Worm (Caenorhabditis elegans): ENCODE measurements around the gene bath-37.

The bath-37 gene

DNA sequence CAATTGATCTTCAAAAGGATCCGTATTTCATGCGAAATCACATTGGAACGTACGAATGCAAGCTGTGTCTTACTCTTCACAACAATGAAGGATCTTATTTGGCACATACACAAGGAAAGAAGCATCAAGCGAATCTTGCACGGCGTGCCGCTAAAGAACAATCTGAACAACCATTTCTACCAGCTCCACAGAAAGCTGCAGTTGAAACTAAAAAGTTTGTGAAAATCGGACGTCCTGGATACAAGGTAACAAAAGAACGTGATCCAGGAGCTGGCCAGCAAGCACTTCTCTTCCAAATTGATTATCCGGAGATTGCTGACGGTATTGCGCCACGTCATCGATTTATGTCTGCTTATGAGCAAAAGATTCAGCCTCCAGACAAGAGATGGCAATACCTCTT, 15.9 kb downstream of the bath-37 start:
- TF ChIP-seq him-1 (tag; optimal IDR thresholded peaks at IDR 0.05) (no peak), W03F9.2 (tag; optimal IDR thresholded peaks at IDR 0.05) (no peak), dao-5 (tag; optimal IDR thresholded peaks at IDR 0.05) (no peak)

DNA sequence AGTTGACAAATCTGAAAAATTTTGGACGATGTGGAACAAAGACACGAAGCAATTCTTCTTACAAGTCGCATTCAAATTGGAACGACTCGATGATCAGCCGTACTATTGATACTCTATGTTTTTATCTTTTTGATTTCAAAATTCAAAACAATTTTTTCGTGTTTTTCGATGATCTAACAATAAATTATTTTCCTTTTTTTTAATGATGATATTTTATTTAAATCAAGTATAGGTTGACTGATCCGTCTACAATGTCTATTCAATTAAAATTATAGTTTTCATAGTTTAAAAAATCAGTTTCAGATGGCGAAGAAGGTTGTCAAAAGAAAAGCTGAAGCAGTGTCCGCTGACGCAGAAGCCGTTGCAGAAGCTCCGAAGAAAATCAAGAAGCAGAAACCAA, 16.4 kb downstream of the bath-37 start, which contains the start of gene rbm-34:
rbm-34 (plus strand) TSS at position 301 of the 400 bp plus-strand sequence.
- TF ChIP-seq dao-5 (tag; optimal IDR thresholded peaks at IDR 0.05) (no peak), him-1 (tag; optimal IDR thresholded peaks at IDR 0.05) (no peak), W03F9.2 (tag; optimal IDR thresholded peaks at IDR 0.05) (no peak)

DNA sequence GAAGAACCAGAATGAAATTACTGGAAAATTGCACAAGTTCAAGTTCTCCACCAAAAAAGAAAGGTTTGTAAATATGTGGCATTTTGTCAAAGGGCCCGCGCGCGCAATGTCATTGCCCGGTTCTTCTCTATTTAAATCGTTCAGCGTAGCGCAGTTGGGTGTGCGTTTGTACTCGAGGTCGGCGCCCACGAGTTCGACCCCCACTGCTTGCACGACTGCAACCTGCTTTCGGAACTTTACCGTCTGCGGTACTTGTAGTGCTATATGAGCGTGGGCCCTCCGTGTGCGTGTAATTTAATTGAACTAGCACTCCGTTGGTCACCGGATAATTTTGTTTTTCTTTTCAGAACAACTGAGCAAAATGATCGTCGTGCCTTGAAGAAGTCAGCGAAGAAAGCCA, 17.8 kb downstream of the bath-37 start:
- TF ChIP-seq dao-5 (tag; optimal IDR thresholded peaks at IDR 0.05) (peak; percentile 70), him-1 (tag; optimal IDR thresholded peaks at IDR 0.05) (peak; percentile 36), W03F9.2 (tag; optimal IDR thresholded peaks at IDR 0.05) (peak; percentile 12)

DNA sequence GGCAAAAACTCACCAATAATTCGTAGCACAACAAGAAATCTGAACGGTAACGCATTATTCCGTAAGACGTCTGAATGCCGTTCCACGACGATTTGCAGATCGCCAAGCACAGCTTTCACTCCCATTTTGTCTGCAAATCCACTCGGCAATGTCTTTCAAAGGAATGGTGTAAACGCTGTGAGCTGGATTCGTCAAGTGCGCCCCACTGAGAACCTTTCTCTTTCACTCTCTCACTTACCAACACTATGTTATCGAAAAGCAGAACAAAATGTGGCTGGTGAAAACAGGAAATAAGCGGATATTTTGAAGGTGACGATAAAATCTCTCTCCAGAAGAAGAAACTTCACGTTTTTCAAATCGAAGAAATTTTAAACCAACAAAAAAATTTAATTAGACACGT, 20.2 kb downstream of the bath-37 start:
- TF ChIP-seq dao-5 (tag; optimal IDR thresholded peaks at IDR 0.05) (no peak), W03F9.2 (tag; optimal IDR thresholded peaks at IDR 0.05) (no peak), him-1 (tag; optimal IDR thresholded peaks at IDR 0.05) (no peak)

DNA sequence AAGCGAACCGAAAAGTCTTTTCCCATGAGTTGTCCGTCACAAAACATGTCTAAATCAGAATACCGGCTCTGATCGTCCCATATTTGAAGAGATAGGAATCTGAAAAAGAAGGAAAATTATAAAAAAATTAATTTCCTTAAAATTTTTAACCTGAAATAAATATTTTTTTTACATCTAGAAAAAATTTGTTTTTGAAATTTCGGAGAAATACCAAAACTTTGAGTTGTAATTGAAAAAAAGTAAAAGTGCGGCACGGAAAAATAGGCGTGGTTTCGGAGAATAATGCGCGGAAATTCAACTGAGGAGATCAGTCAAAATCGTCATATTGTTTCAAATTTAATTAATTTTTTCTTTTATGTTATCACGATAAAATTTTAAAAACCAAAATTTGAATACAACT, 20.9 kb downstream of the bath-37 start, which contains the start of gene F11A10.6:
F11A10.6 (minus strand) TSS at position 101 of the 400 bp plus-strand sequence.
- TF ChIP-seq W03F9.2 (tag; optimal IDR thresholded peaks at IDR 0.05) (no peak), him-1 (tag; optimal IDR thresholded peaks at IDR 0.05) (no peak), dao-5 (tag; optimal IDR thresholded peaks at IDR 0.05) (no peak)

DNA sequence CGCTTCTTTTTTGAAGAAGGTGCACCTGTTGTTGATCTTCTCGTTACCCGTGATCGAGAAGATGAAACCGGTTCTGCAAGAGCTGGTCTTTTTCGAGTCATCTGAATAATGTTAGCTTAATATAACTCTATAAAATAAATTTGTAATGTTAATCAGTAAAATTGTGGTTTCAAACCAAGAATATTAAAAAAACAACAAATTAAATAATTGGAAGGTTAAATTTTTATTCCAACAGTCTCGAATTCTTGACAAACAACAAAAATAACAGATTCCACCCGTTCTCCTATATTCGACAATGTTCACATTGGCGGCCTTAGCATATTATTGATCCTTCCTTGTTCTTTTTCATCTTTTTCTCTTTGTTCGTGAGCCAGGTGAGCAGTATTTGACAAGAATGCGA, 23.4 kb downstream of the bath-37 start, which contains the start of gene mig-32:
mig-32 (minus strand) TSS at position 101 of the 400 bp plus-strand sequence.
- TF ChIP-seq dao-5 (tag; optimal IDR thresholded peaks at IDR 0.05) (no peak), him-1 (tag; optimal IDR thresholded peaks at IDR 0.05) (no peak)

DNA sequence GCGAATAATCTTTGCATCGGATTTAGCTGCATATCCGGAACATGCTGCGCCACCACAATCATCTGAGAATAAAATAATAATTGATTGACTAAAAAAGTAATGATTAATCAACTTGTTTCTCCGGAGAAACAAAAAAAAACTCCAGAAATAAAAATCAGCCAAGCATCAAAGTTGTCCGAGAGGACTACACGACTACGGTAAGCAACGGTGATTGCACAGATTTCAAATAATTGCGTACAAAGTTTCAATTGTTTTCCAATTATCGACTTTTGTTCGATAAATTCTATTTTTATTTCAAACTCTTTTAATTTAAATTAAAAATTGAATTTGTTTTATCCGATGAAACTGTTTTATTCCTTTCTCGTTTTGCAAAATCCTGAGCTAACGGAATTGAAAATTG, 24.7 kb downstream of the bath-37 start, which contains the start of gene cpsf-4:
cpsf-4 (minus strand) TSS at position 62 of the 400 bp plus-strand sequence.
- no peak for TF ChIP-seq him-1 (tag; optimal IDR thresholded peaks at IDR 0.05)
- no peak for TF ChIP-seq W03F9.2 (tag; optimal IDR thresholded peaks at IDR 0.05)
- TF ChIP-seq dao-5 (tag; optimal IDR thresholded peaks at IDR 0.05): no peak

DNA sequence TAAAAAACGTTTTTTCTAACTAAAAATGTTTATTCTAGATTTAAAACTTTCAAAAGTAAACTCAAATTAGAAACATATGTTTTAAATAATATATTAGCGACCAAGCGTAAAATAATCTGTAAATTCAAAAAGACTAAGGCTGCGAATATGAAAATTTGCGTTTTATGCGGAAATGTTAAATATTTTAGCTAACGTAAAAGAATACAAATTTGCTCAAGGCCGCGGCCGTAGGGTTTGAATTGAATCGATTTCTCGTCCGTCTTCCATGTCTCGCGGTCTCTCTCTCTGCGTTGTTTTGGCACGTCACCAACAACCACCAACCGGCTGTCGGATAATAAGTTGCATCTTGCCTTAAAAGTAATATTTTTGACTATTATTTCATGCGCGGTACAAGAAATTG, 25.1 kb downstream of the bath-37 start, which contains the start of gene F11A10.5:
F11A10.5 (plus strand) TSS at position 301 of the 400 bp plus-strand sequence.
- TF ChIP-seq dao-5 (tag; optimal IDR thresholded peaks at IDR 0.05) (no peak), him-1 (tag; optimal IDR thresholded peaks at IDR 0.05) (no peak), W03F9.2 (tag; optimal IDR thresholded peaks at IDR 0.05) (no peak)

DNA sequence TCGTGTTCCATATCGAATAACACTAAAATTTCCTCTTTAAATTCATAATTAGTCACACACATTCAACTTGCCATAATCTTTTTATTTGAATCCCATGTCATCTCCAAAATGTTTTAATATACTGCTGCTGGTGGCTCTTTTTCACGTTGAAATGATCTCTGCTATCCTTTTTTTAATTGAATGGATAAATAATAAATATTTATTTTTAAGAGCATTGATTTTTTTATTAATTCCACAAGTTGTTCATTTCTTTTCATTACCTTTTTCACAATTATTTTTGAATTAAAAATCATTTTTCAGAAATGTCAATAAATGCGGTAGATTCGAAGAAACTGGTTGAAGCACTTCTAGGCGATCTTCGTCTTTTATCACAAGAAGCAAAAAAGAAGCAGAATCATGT, 27.8 kb downstream of the bath-37 start, which contains the start of gene mon-2:
mon-2 (plus strand) TSS at position 301 of the 400 bp plus-strand sequence.
- TF ChIP-seq dao-5 (tag; optimal IDR thresholded peaks at IDR 0.05) (no peak), him-1 (tag; optimal IDR thresholded peaks at IDR 0.05) (no peak), W03F9.2 (tag; optimal IDR thresholded peaks at IDR 0.05) (no peak)

DNA sequence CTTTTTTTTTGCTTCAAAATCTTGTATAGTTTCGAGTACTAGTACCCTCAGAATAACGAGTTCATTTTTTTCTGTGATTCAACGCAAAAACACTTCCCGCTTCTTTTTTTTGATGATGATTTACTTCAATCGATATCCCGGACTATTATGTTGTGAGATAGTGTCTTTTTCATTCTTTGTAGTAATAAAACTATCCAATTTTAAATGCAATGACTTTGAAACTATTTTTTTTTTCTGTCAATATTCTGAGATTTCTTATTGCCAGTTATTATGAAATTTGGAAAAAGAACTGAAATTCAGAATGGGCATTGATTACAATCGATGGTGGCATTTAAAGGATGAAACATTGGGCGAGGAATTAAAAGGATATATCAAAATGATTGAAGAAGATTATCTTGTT, 36.9 kb downstream of the bath-37 start, which contains the start of gene M18.3:
M18.3 (plus strand) TSS at position 301 of the 400 bp plus-strand sequence.
- no peak for TF ChIP-seq him-1 (tag; optimal IDR thresholded peaks at IDR 0.05)
- TF ChIP-seq dao-5 (tag; optimal IDR thresholded peaks at IDR 0.05): no peak
- no peak for TF ChIP-seq W03F9.2 (tag; optimal IDR thresholded peaks at IDR 0.05)

DNA sequence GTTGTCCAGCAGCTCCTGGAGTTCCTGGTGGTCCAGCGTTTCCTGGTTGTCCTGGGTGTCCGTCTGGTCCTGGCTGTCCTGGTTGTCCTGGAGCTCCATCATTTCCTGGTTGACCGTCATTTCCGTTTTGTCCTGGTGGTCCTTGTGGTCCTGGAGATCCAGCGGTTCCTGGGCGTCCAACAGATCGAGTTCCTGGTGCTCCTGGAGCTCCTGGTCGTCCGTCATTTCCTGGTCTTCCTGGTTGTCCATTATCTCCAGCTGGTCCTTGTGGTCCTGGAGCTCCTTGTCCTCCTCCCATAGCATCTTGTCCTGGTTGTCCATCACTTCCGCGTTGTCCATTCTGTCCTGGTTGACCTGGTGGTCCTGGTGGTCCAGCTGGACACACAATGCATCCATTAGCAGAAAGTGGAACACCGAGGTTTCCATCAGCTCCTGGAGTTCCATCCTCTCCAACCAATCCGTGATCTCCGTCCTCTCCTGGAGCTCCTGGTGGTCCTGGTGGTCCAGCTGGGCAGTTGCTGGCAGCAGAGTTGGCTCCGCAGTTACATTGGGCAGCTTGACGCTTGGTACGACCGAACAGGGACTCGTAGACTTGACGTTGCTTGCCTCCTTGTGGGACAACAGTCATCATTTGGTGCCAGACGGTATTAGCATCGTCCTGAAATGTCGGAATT, 40.4 kb downstream of the bath-37 start:
- TF ChIP-seq dao-5 (tag; optimal IDR thresholded peaks at IDR 0.05): no peak
- TF ChIP-seq him-1 (tag; optimal IDR thresholded peaks at IDR 0.05): no peak

DNA sequence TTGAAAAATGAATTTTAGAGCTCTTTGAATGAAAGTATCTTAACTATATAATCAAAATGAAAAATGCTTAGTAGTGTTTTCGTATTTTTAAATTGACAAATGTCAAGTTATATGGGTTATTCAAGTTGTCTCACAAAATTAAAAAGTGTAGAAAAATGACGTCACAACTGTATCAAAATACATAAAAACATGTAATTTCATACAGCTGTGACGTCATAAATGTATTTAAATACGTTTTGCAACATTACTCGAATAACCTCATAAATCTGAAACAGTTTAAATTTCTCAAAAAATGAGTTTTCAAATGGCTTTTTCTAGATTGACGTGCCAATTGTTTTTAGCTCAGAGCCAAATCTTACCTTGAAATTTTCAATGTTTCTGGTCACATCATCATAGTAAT, 41.1 kb downstream of the bath-37 start:
- TF ChIP-seq dao-5 (tag; optimal IDR thresholded peaks at IDR 0.05) (no peak), him-1 (tag; optimal IDR thresholded peaks at IDR 0.05) (no peak), W03F9.2 (tag; optimal IDR thresholded peaks at IDR 0.05) (no peak)

DNA sequence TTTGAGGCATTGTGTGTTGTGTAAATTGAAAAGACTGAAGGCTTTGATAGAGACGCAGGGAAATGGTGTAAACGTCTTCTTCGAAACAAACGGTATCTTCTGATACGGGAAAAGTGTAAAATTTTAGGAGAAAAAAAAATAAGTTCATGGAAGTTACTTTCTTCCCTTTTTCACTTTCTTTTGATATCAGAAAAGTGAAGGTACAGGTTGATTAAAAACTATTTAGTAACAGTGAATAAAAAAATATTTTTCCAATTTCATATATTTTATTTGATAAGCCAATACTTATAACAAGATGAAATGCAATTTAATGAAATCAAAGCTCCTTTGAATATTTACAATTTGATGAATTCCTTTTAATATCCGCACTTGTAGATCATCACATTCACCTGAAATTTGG, 41.6 kb downstream of the bath-37 start, which contains the start of gene col-129:
col-129 (minus strand) TSS at position 101 of the 400 bp plus-strand sequence.
- TF ChIP-seq dao-5 (tag; optimal IDR thresholded peaks at IDR 0.05) (no peak), him-1 (tag; optimal IDR thresholded peaks at IDR 0.05) (no peak), W03F9.2 (tag; optimal IDR thresholded peaks at IDR 0.05) (no peak)

DNA sequence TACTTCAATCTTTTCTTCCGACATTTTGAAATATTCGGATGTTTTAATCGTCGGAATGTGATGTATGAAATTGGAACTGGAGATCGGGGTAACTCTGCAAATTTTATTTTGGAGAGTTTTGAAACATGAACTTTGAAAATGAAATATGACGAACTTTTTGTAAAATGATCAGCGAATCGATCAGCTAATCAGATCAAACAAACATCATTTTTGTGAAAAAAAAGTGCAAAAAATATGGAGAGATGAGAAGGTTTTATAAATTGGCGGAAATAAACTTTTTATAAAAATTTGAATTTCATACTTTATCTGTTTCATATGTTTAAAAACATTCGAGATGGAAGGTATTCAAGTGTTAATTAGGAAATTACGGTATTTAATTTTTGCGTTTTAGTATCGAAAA, 42.8 kb downstream of the bath-37 start, which contains the start of gene dlc-2:
dlc-2 (minus strand) TSS at position 101 of the 400 bp plus-strand sequence.
- no peak for TF ChIP-seq dao-5 (tag; optimal IDR thresholded peaks at IDR 0.05)
- TF ChIP-seq him-1 (tag; optimal IDR thresholded peaks at IDR 0.05): no peak
- TF ChIP-seq W03F9.2 (tag; optimal IDR thresholded peaks at IDR 0.05): no peak

Data from whole organism, L4/young adult.